Worm (Caenorhabditis elegans): Measurements from ENCODE around the gene W03A5.6.

Gene W03A5.6

ce11 chrIII:5450430-5450829, 10.0 kb upstream of the W03A5.6 start, which contains the start of gene paa-1:
Gene paa-1, plus strand, starts transcription at chrIII:5450730.
- TF ChIP-seq F44E2.7 (GFP tag; IDR thresholded peaks at IDR 0.05) (no peak), zip-11 (GFP tag; IDR thresholded peaks at IDR 0.05) (no peak), F10B5.3 (tag; optimal IDR thresholded peaks at IDR 0.05) (no peak), ZK546.5 (tag; optimal IDR thresholded peaks at IDR 0.05) (no peak), ceh-82 (tag; optimal IDR thresholded peaks at IDR 0.05) (no peak), pha-4 (GFP tag; IDR thresholded peaks at IDR 0.05) (no peak), pha-4 (tag; optimal IDR thresholded peaks at IDR 0.05) (no peak), duxl-1 (tag; optimal IDR thresholded peaks at IDR 0.05; ENCODE audit: poor library complexity) (no peak), sdz-12 (GFP tag; optimal IDR thresholded peaks at IDR 0.05) (no peak), mep-1 (tag; optimal IDR thresholded peaks at IDR 0.05) (no peak), gei-8 (GFP tag; optimal IDR thresholded peaks at IDR 0.05) (no peak), unc-39 (tag; optimal IDR thresholded peaks at IDR 0.05) (no peak), unc-62 (GFP tag; optimal IDR thresholded peaks at IDR 0.05 in 1 of 2) (no peak), unc-62 (tag; optimal IDR thresholded peaks at IDR 0.05) (no peak), nhr-76 (tag; optimal IDR thresholded peaks at IDR 0.05) (no peak), D1046.2 (GFP tag; IDR thresholded peaks at IDR 0.05) (no peak), nhr-11 (tag; optimal IDR thresholded peaks at IDR 0.05) (no peak), lsy-2 (tag; optimal IDR thresholded peaks at IDR 0.05) (no peak), nhr-25 (tag; optimal IDR thresholded peaks at IDR 0.05; ENCODE audit: borderline replicate concordance, insufficient read depth) (no peak)

- TF ChIP-seq mxl-3 (GFP tag; optimal IDR thresholded peaks at IDR 0.05), result peak; percentile 9
- TF ChIP-seq mdl-1 (tag; optimal IDR thresholded peaks at IDR 0.05), result peak in 1 of 2 experiments; percentile 36
- peak; percentile 73 for TF ChIP-seq mes-2 (tag; optimal IDR thresholded peaks at IDR 0.05; ENCODE audit: poor library complexity, severe bottlenecking)
- TF ChIP-seq hmg-1.1 (GFP tag; IDR thresholded peaks at IDR 0.05), result peak; percentile 80
- TF ChIP-seq nhr-11 (tag; optimal IDR thresholded peaks at IDR 0.05), result peak; percentile 12
- no peak for TF ChIP-seq ctbp-1 (GFP tag; IDR thresholded peaks at IDR 0.05)
- TF ChIP-seq Y48G9A.11 (GFP tag; IDR thresholded peaks at IDR 0.05), result no peak
- TF ChIP-seq nhr-102 (tag; optimal IDR thresholded peaks at IDR 0.05), result no peak
- TF ChIP-seq nhr-6 (tag; optimal IDR thresholded peaks at IDR 0.05), result peak; percentile 21
- no peak for TF ChIP-seq T20F7.1 (GFP tag; optimal IDR thresholded peaks at IDR 0.05)
- TF ChIP-seq pqm-1 (tag; optimal IDR thresholded peaks at IDR 0.05), result no peak
- no peak for TF ChIP-seq lin-1 (GFP tag; IDR thresholded peaks at IDR 0.05)
- TF ChIP-seq lin-38 (GFP tag; IDR thresholded peaks at IDR 0.05), result peak; percentile 73
- peak; percentile 25 for TF ChIP-seq lin-13 (GFP tag; optimal IDR thresholded peaks at IDR 0.05)
- no peak for TF ChIP-seq pha-4 (GFP tag; IDR thresholded peaks at IDR 0.05)
- TF ChIP-seq pha-4 (tag; optimal IDR thresholded peaks at IDR 0.05), result no peak
- peak; percentile 34 for TF ChIP-seq mep-1 (tag; optimal IDR thresholded peaks at IDR 0.05)
- TF ChIP-seq ceh-82 (tag; optimal IDR thresholded peaks at IDR 0.05), result no peak
- TF ChIP-seq lsy-2 (tag; optimal IDR thresholded peaks at IDR 0.05), result peak in 1 of 2 experiments; percentile 77
- TF ChIP-seq lin-39 (tag; optimal IDR thresholded peaks at IDR 0.05), result no peak
- no peak for TF ChIP-seq lim-7 (GFP tag; IDR thresholded peaks at IDR 0.05)
- no peak for TF ChIP-seq snpc-4 (tag; optimal IDR thresholded peaks at IDR 0.05)
- TF ChIP-seq lin-29 (GFP tag; IDR thresholded peaks at IDR 0.05), result no peak
- no peak for TF ChIP-seq ceh-62 (tag; optimal IDR thresholded peaks at IDR 0.05)
- no peak for TF ChIP-seq mdt-29 (GFP tag; IDR thresholded peaks at IDR 0.05)
- TF ChIP-seq madf-9 (GFP tag; conservative IDR thresholded peaks at IDR 0.05), result no peak
- TF ChIP-seq saeg-2 (GFP tag; IDR thresholded peaks at IDR 0.05), result no peak
- TF ChIP-seq nhr-48 (tag; optimal IDR thresholded peaks at IDR 0.05), result no peak
- no peak for TF ChIP-seq zip-2 (tag; optimal IDR thresholded peaks at IDR 0.05)
- peak; percentile 51 for TF ChIP-seq dmd-6 (GFP tag; IDR thresholded peaks at IDR 0.05)
- peak; percentile 77 for TF ChIP-seq hlh-30 (tag; optimal IDR thresholded peaks at IDR 0.05; ENCODE audit: insufficient read depth)
- no peak for TF ChIP-seq nhr-25 (tag; optimal IDR thresholded peaks at IDR 0.05; ENCODE audit: borderline replicate concordance, insufficient read depth)
- no peak for TF ChIP-seq F26F4.8 (GFP tag; conservative IDR thresholded peaks at IDR 0.05)
- TF ChIP-seq hlh-11 (tag; optimal IDR thresholded peaks at IDR 0.05), result peak; percentile 93
- no peak for TF ChIP-seq lir-3 (tag; optimal IDR thresholded peaks at IDR 0.05)
- peak; percentile 58 for TF ChIP-seq rbr-2 (tag; optimal IDR thresholded peaks at IDR 0.05)
- no peak for TF ChIP-seq tra-1 (GFP tag; IDR thresholded peaks at IDR 0.05)
These were observed 9.4 kb upstream of the W03A5.6 start, which contains the start of gene F48E8.8 for ce11 chrIII:5449762-5450308. Gene F48E8.8, minus strand, starts transcription at chrIII:5449812.
